Worm (Caenorhabditis elegans) whole organism, young adult: Measurements from ENCODE around the gene Y38H6C.4.

Source experiments
- B0336.3 ChIP-seq: fragments of 200-800 bp; sonication (Bioruptor generic); IDR thresholded peaks from 2 replicates; pipeline ENCODE4 v1.3.6; 2022; ENCODE audit warnings: missing genetic modification characterization, missing compliant biosample characterization
- C06A6.2 ChIP-seq: fragments of 200-800 bp; sonication (Bioruptor generic); conservative IDR thresholded peaks from 2 replicates; pipeline ENCODE4 v1.3.6; 2022; ENCODE audit warnings: missing genetic modification characterization, missing compliant biosample characterization
- C17E4.6 ChIP-seq: fragments of 200-800 bp; sonication (Bioruptor generic); IDR thresholded peaks from 2 replicates; pipeline ENCODE4 v1.3.6; 2022; ENCODE audit warnings: missing genetic modification reagents, missing genetic modification characterization, missing compliant biosample characterization
- F49E8.2 ChIP-seq: sonication (generic microtip); optimal IDR thresholded peaks from 3 replicates; lab custom pipeline; 2017; ENCODE audit warnings: missing genetic modification characterization, mild to moderate bottlenecking, missing compliant biosample characterization, antibody characterized with exemption, moderate library complexity; ENCODE audit not compliant: insufficient read depth
- K11D2.4 ChIP-seq: fragments of 200-800 bp; sonication (Bioruptor generic); IDR thresholded peaks from 2 replicates; pipeline ENCODE4 v1.3.6; 2022; ENCODE audit warnings: missing genetic modification reagents, missing genetic modification characterization, missing compliant biosample characterization
- T26A5.8 ChIP-seq: sonication (generic microtip); optimal IDR thresholded peaks from 2 replicates; lab custom pipeline; 2016; ENCODE audit warnings: missing genetic modification characterization, missing compliant biosample characterization
- Y53G8AR.9 ChIP-seq: fragments of 200-800 bp; sonication (Bioruptor generic); conservative IDR thresholded peaks from 2 replicates; pipeline ENCODE4 v1.3.6; 2022; ENCODE audit warnings: missing genetic modification reagents, missing genetic modification characterization, missing compliant biosample characterization
- Y56A3A.18 ChIP-seq: fragments of 200-800 bp; sonication (Bioruptor generic); IDR thresholded peaks from 2 replicates; pipeline ENCODE4 v1.3.6; 2022; ENCODE audit warnings: missing genetic modification reagents, missing genetic modification characterization, missing compliant biosample characterization
- Y95B8A.8 ChIP-seq: fragments of 200-800 bp; sonication (Bioruptor generic); IDR thresholded peaks from 2 replicates; pipeline ENCODE4 v1.3.6; 2022; ENCODE audit warnings: missing genetic modification reagents, missing genetic modification characterization, missing compliant biosample characterization
- ama-1 ChIP-seq, 3 experiments: fragments of 150-350 bp in 1 of 3; sonication (generic microtip) in 2 of 3; optimal IDR thresholded peaks; 2 replicates each; lab custom pipeline; 2014 to 2018; ENCODE audit warnings: missing biosample characterization in 2 of 3, missing genetic modification characterization in 2 of 3, missing genetic modification reagents in 2 of 3
- athp-1 ChIP-seq: sonication (generic microtip); optimal IDR thresholded peaks from 2 replicates; lab custom pipeline; 2017; ENCODE audit warnings: mild to moderate bottlenecking, missing genetic modification characterization, missing compliant biosample characterization
- attf-3 ChIP-seq: fragments of 200-800 bp; sonication (Bioruptor generic); conservative IDR thresholded peaks from 2 replicates; pipeline ENCODE4 v1.3.6; 2022; ENCODE audit warnings: missing genetic modification reagents, missing genetic modification characterization, missing compliant biosample characterization
- attf-6 ChIP-seq: fragments of 200-800 bp; sonication (Bioruptor generic); IDR thresholded peaks from 2 replicates; pipeline ENCODE4 v1.3.6; 2022; ENCODE audit warnings: missing genetic modification reagents, missing genetic modification characterization, missing compliant biosample characterization
- bed-2 ChIP-seq: fragments of 200-800 bp; sonication (Bioruptor generic); IDR thresholded peaks from 2 replicates; pipeline ENCODE4 v1.3.6; 2022; ENCODE audit warnings: missing genetic modification reagents, missing genetic modification characterization, missing compliant biosample characterization
- cebp-1 ChIP-seq, 2 experiments: fragments of 200-800 bp in 1 of 2; sonication (Bioruptor generic) in 1 of 2; sonication (generic microtip) in 1 of 2; IDR thresholded peaks in 1 of 2; optimal IDR thresholded peaks in 1 of 2; 2 replicates each; pipeline versions ENCODE4 v1.3.6 to Lab custom; 2017 to 2022; ENCODE audit warnings: missing compliant biosample characterization in 2 of 2, missing genetic modification characterization in 2 of 2, mild to moderate bottlenecking in 1 of 2, missing genetic modification reagents in 1 of 2, moderate library complexity in 1 of 2
- cebp-2 ChIP-seq: fragments of 200-800 bp; sonication (Bioruptor generic); IDR thresholded peaks from 2 replicates; pipeline ENCODE4 v1.3.6; 2022; ENCODE audit warnings: missing genetic modification characterization, missing compliant biosample characterization
- ceh-100 ChIP-seq: fragments of 200-800 bp; sonication (Bioruptor generic); IDR thresholded peaks from 2 replicates; pipeline ENCODE4 v1.3.6; 2022; ENCODE audit warnings: missing genetic modification reagents, missing genetic modification characterization, missing compliant biosample characterization
- ceh-40 ChIP-seq: fragments of 200-800 bp; sonication (Bioruptor generic); IDR thresholded peaks from 2 replicates; pipeline ENCODE4 v1.3.6; 2022; ENCODE audit warnings: missing genetic modification characterization, missing compliant biosample characterization
- ceh-58 ChIP-seq: fragments of 200-800 bp; sonication (Bioruptor generic); IDR thresholded peaks from 2 replicates; pipeline ENCODE4 v1.3.6; 2022; ENCODE audit warnings: missing genetic modification characterization, missing compliant biosample characterization
- ceh-91 ChIP-seq: fragments of 200-800 bp; sonication (Bioruptor generic); IDR thresholded peaks from 2 replicates; pipeline ENCODE4 v1.3.6; 2022; ENCODE audit warnings: missing genetic modification reagents, missing genetic modification characterization, missing compliant biosample characterization
- dox-1 ChIP-seq: fragments of 200-800 bp; sonication (Bioruptor generic); IDR thresholded peaks from 2 replicates; pipeline ENCODE4 v1.3.6; 2022; ENCODE audit warnings: missing genetic modification reagents, missing genetic modification characterization, missing compliant biosample characterization
- egl-18 ChIP-seq: fragments of 200-800 bp; sonication (Bioruptor generic); IDR thresholded peaks from 2 replicates; pipeline ENCODE4 v1.3.6; 2022; ENCODE audit warnings: missing genetic modification reagents, missing genetic modification characterization, missing compliant biosample characterization
- ekl-4 ChIP-seq: fragments of 200-800 bp; sonication (Bioruptor generic); IDR thresholded peaks from 2 replicates; pipeline ENCODE4 v1.3.6; 2022; ENCODE audit warnings: missing genetic modification reagents, missing genetic modification characterization, missing compliant biosample characterization
- hlh-12 ChIP-seq: sonication (generic microtip); optimal IDR thresholded peaks from 2 replicates; lab custom pipeline; 2016; ENCODE audit warnings: missing genetic modification characterization, missing compliant biosample characterization
- hmg-20 ChIP-seq: fragments of 200-800 bp; sonication (Bioruptor generic); IDR thresholded peaks from 2 replicates; pipeline ENCODE4 v1.3.6; 2022; ENCODE audit warnings: missing genetic modification reagents, missing genetic modification characterization, missing compliant biosample characterization
- hrde-1 ChIP-seq: sonication (generic microtip); optimal IDR thresholded peaks from 2 replicates; lab custom pipeline; 2016; ENCODE audit warnings: missing genetic modification characterization, mild to moderate bottlenecking, missing compliant biosample characterization, moderate library complexity, missing genotype, missing genetic modification reagents, borderline replicate concordance
- hsf-1 ChIP-seq: fragments of 200-800 bp; sonication (Bioruptor generic); IDR thresholded peaks from 2 replicates; pipeline ENCODE4 v1.3.6; 2022; ENCODE audit warnings: missing genetic modification reagents, missing genetic modification characterization, missing compliant biosample characterization
- let-607 ChIP-seq, 2 experiments: fragments of 200-800 bp in 1 of 2; sonication (Bioruptor generic) in 1 of 2; sonication (generic microtip) in 1 of 2; optimal IDR thresholded peaks; 2 replicates each; lab custom pipeline; 2016 to 2018; ENCODE audit warnings: mild to moderate bottlenecking in 2 of 2, missing compliant biosample characterization in 2 of 2, missing genetic modification characterization in 2 of 2, moderate library complexity in 2 of 2, missing genotype in 1 of 2
- lin-35 ChIP-seq, 3 experiments: fragments of 150-350 bp in 2 of 3; sonication (generic microtip) in 1 of 3; optimal IDR thresholded peaks; 2 replicates each; lab custom pipeline; 2014 to 2018; ENCODE audit warnings: missing biosample characterization in 3 of 3, missing genetic modification characterization in 3 of 3, missing genetic modification reagents in 3 of 3
- lir-1 ChIP-seq: fragments of 200-800 bp; sonication (Bioruptor generic); conservative IDR thresholded peaks from 2 replicates; pipeline ENCODE4 v1.3.6; 2022; ENCODE audit warnings: missing genetic modification reagents, missing genetic modification characterization, missing compliant biosample characterization
- lsl-1 ChIP-seq: fragments of 200-800 bp; sonication (Bioruptor generic); optimal IDR thresholded peaks from 2 replicates; lab custom pipeline; 2018; ENCODE audit warnings: mild to moderate bottlenecking, missing genetic modification characterization, moderate library complexity, missing compliant biosample characterization
- madf-3 ChIP-seq: fragments of 200-800 bp; sonication (Bioruptor generic); IDR thresholded peaks from 2 replicates; pipeline ENCODE4 v1.3.6; 2022; ENCODE audit warnings: missing genetic modification reagents, missing genetic modification characterization, missing compliant biosample characterization
- madf-8 ChIP-seq: fragments of 200-800 bp; sonication (Bioruptor generic); conservative IDR thresholded peaks from 2 replicates; pipeline ENCODE4 v1.3.6; 2022; ENCODE audit warnings: missing genetic modification reagents, missing genetic modification characterization, missing compliant biosample characterization
- mes-4 ChIP-seq: sonication (generic microtip); optimal IDR thresholded peaks from 2 replicates; lab custom pipeline; 2016; ENCODE audit warnings: missing genotype, missing genetic modification characterization, missing compliant biosample characterization
- nhr-27 ChIP-seq: fragments of 200-800 bp; sonication (Bioruptor generic); optimal IDR thresholded peaks from 2 replicates; lab custom pipeline; 2018; ENCODE audit warnings: mild to moderate bottlenecking, missing genetic modification characterization, moderate library complexity, missing compliant biosample characterization
- nhr-90 ChIP-seq: sonication (generic microtip); optimal IDR thresholded peaks from 2 replicates; lab custom pipeline; 2016; ENCODE audit warnings: missing genotype, mild to moderate bottlenecking, missing genetic modification characterization, missing compliant biosample characterization
- snpc-1.3 ChIP-seq: sonication (generic microtip); optimal IDR thresholded peaks from 2 replicates; lab custom pipeline; 2017; ENCODE audit warnings: missing genetic modification characterization, mild to moderate bottlenecking, missing compliant biosample characterization, antibody characterized with exemption, moderate library complexity, missing genotype, missing genetic modification reagents; ENCODE audit not compliant: insufficient read depth
- snpc-3.4 ChIP-seq: sonication (generic microtip); optimal IDR thresholded peaks from 2 replicates; lab custom pipeline; 2017; ENCODE audit warnings: missing genetic modification characterization, mild to moderate bottlenecking, missing compliant biosample characterization, antibody characterized with exemption, moderate library complexity, missing genotype, missing genetic modification reagents
- sptf-2 ChIP-seq: fragments of 200-800 bp; sonication (Bioruptor generic); optimal IDR thresholded peaks from 2 replicates; lab custom pipeline; 2018; ENCODE audit warnings: mild to moderate bottlenecking, missing genetic modification characterization, missing compliant biosample characterization
- zfh-2 ChIP-seq: fragments of 200-800 bp; sonication (Bioruptor generic); conservative IDR thresholded peaks from 2 replicates; pipeline ENCODE4 v1.3.6; 2022; ENCODE audit warnings: missing genetic modification reagents, missing genetic modification characterization, missing compliant biosample characterization
- ztf-18 ChIP-seq: sonication (generic microtip); optimal IDR thresholded peaks from 2 replicates; lab custom pipeline; 2016; ENCODE audit warnings: missing genotype, mild to moderate bottlenecking, missing genetic modification characterization, missing compliant biosample characterization
- ztf-22 ChIP-seq: fragments of 200-800 bp; sonication (Bioruptor generic); optimal IDR thresholded peaks from 2 replicates; lab custom pipeline; 2018; ENCODE audit warnings: mild to moderate bottlenecking, missing genetic modification characterization, moderate library complexity, missing compliant biosample characterization
- ztf-25 ChIP-seq: fragments of 200-800 bp; sonication (Bioruptor generic); IDR thresholded peaks from 2 replicates; pipeline ENCODE4 v1.3.6; 2022; ENCODE audit warnings: missing genetic modification reagents, missing genetic modification characterization, missing compliant biosample characterization
- ztf-6 ChIP-seq: fragments of 200-800 bp; sonication (Bioruptor generic); IDR thresholded peaks from 2 replicates; pipeline ENCODE4 v1.3.6; 2022; ENCODE audit warnings: missing genetic modification reagents, missing genetic modification characterization, missing compliant biosample characterization

Y38H6C.4 gene

DNA sequence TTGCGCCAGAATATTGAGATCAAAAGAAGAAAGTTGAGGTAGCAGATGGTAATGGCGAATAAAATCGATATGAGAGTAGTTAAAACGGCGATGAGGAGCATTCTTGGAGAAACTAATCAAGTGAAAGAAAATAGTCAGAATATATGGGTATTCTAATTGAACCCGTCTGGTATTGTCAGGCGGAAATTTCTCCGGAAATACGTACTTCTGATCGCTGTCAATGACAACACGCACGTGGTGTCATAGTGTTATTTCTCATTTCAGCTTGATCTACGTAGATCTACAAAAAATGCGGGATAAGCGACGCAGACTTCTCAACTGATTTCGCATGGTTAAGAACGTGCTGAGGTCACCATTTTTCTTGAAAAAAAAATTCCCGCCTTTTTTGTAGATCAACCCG is 12.5 kb downstream of the Y38H6C.4 start, which contains the start of gene srbc-79:
srbc-79 (minus strand) TSS at position 101 of the 400 bp plus-strand sequence.
- TF ChIP-seq ceh-91 (GFP tag; lab: Robert Waterston, UW) (no peak), sptf-2 (GFP tag; lab: Kevin White, UChicago) (no peak), lin-35 (GFP tag; optimal IDR thresholded peaks at IDR 0.05; lab: Kevin White, UChicago) (no peak), hmg-20 (GFP tag; lab: Robert Waterston, UW) (no peak), attf-6 (GFP tag; lab: Robert Waterston, UW) (no peak), B0336.3 (GFP tag; lab: Robert Waterston, UW) (no peak), Y56A3A.18 (GFP tag; lab: Robert Waterston, UW) (no peak), athp-1 (tag; lab: Kevin White, UChicago) (no peak), C06A6.2 (GFP tag; lab: Robert Waterston, UW) (no peak), egl-18 (no peak), nhr-90 (tag; lab: Kevin White, UChicago) (no peak), Y95B8A.8 (GFP tag; lab: Robert Waterston, UW) (no peak), cebp-2 (GFP tag; lab: Robert Waterston, UW) (no peak), ztf-6 (GFP tag; lab: Robert Waterston, UW) (no peak), F49E8.2 (tag; lab: Kevin White, UChicago) (no peak), ztf-22 (no peak)

DNA sequence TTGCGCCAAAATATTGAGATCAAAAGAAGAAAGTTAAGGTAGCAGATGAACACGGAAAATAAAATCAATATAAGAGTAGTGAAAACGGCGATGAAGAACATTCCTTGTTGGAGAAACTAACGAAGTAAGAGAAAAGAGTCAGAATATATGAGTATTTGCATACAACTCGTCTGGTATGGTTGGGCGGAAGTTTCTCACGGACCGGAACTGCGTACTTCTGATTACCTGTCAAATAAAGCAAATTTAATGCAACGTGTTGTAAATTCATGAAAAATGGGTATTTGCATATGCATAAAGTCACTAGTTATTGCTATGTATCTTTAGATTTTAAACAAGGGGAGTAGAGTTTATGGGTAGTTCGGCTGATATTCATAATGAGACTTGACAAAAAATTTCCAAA is 15.8 kb downstream of the Y38H6C.4 start, which contains the start of gene srbc-78:
srbc-78 (minus strand) TSS at position 101 of the 400 bp plus-strand sequence.
- TF ChIP-seq hlh-12 = no peak
- no peak for TF ChIP-seq let-607 (tag; optimal IDR thresholded peaks at IDR 0.05; lab: Kevin White, UChicago)
- no peak for TF ChIP-seq madf-3 (GFP tag; lab: Robert Waterston, UW)

DNA sequence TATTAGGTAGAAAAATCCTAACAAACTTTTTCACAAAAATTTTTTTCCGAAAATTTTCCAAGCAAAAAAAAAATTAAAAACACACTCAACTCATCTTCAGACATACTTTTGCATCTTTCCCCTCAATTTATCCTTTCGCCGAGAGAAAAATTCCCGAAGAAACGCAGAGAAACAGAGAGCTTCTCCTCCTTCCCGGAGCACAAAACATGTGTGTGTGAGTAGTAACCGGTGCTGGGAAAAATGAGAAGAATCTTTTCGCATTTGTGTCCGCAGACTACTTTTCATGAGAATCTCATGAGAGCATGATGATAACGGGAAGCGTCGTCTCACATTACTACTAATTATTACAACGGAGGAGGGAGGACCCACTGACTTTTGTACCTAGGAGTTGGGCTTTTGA is 18.3 kb downstream of the Y38H6C.4 start:
- TF ChIP-seq ceh-58 (GFP tag; lab: Robert Waterston, UW) = no peak
- no peak for TF ChIP-seq F49E8.2 (tag; lab: Kevin White, UChicago)
- TF ChIP-seq bed-2 (GFP tag; lab: Robert Waterston, UW) = no peak
- TF ChIP-seq ztf-18 = no peak
- no peak for TF ChIP-seq madf-8
- TF ChIP-seq ztf-22 = no peak
- TF ChIP-seq snpc-3.4 = no peak
- TF ChIP-seq ama-1 (optimal IDR thresholded peaks at IDR 0.05; lab: Kevin White, UChicago) = no peak
- TF ChIP-seq ama-1 (GFP tag; optimal IDR thresholded peaks at IDR 0.05; lab: Kevin White, UChicago) = no peak
- TF ChIP-seq egl-18 = no peak
- no peak for TF ChIP-seq nhr-27 (tag; lab: Kevin White, UChicago)
- TF ChIP-seq K11D2.4 (GFP tag; lab: Robert Waterston, UW) = no peak
- TF ChIP-seq dox-1 (GFP tag; lab: Robert Waterston, UW) = no peak
- TF ChIP-seq lir-1 (GFP tag; lab: Robert Waterston, UW) = no peak
- TF ChIP-seq cebp-2 (GFP tag; lab: Robert Waterston, UW) = no peak
- TF ChIP-seq ceh-40 (GFP tag; lab: Robert Waterston, UW) = no peak
- no peak for TF ChIP-seq mes-4
- no peak for TF ChIP-seq attf-3 (GFP tag; lab: Robert Waterston, UW)
- no peak for TF ChIP-seq nhr-90 (tag; lab: Kevin White, UChicago)
- TF ChIP-seq lsl-1 (GFP tag; lab: Kevin White, UChicago) = no peak
- TF ChIP-seq T26A5.8 = no peak

DNA sequence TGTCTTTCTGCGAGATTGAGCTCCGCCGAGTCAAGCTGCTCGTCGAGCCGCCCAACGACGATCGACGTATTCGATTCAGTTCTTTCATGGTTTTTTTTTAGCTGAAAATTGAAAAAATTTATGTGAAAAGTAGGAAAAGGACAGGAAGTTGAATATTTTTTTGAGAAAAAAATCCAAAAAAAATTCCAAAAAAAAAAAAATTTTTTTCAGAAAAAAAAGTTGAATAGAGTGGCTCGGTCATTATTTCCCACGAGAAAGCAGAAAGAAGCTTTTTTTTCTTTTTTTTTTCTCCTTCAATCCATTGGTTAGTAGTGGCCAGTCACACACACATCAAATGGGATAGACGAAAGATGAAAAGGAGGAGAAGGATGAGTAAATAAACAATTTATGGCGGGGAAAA is 19.6 kb downstream of the Y38H6C.4 start, which contains the start of gene dhcr-7:
dhcr-7 (minus strand) TSS at position 101 of the 400 bp plus-strand sequence.
- no peak for TF ChIP-seq C17E4.6 (GFP tag; lab: Robert Waterston, UW)
- TF ChIP-seq ekl-4 (GFP tag; lab: Robert Waterston, UW) = no peak
- no peak for TF ChIP-seq zfh-2 (GFP tag; lab: Robert Waterston, UW)
- TF ChIP-seq Y53G8AR.9 (GFP tag; lab: Robert Waterston, UW) = no peak
- TF ChIP-seq hrde-1 (tag; lab: Kevin White, UChicago) = no peak
- no peak for TF ChIP-seq hsf-1 (GFP tag; lab: Robert Waterston, UW)
- no peak for TF ChIP-seq snpc-1.3
- no peak for TF ChIP-seq cebp-1 (GFP tag; IDR thresholded peaks at IDR 0.05; lab: Robert Waterston, UW)
- TF ChIP-seq cebp-1 (tag; optimal IDR thresholded peaks at IDR 0.05; lab: Kevin White, UChicago) = no peak
- TF ChIP-seq nhr-27 (tag; lab: Kevin White, UChicago) = no peak
- TF ChIP-seq ztf-25 (GFP tag; lab: Robert Waterston, UW) = no peak
- TF ChIP-seq ceh-100 (GFP tag; lab: Robert Waterston, UW) = no peak
